Worm (Caenorhabditis elegans): Measurements from ENCODE around the gene T28A11.18.

DNA sequence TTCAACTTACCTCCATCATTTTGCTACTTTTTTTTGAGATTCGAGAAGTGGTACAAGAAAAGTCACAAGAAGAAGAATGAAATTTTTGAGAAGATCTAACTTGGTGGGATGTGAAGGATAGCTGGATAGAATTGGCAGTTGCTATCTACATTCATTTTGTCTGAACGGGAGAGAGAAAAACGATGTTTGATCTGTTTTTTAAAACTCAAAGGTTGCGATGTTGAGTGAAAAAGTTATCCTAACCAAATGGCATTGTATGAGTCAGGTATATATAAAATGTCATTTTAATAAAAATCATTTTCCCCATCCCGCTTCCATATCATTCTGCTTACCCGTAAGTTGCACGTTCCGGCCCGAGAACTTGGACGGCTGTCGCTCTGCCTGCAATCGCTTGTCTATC is 21.4 kb upstream of the T28A11.18 start, which contains the start of gene F35F10.6:
- TF ChIP-seq lin-39 (tag; optimal IDR thresholded peaks at IDR 0.05) (no peak), lin-35 (GFP tag; optimal IDR thresholded peaks at IDR 0.05) (no peak), ces-1 (GFP tag; optimal IDR thresholded peaks at IDR 0.05) (no peak), fkh-10 (GFP tag; optimal IDR thresholded peaks at IDR 0.05) (no peak), ama-1 (optimal IDR thresholded peaks at IDR 0.05) (no peak), nhr-77 (tag; optimal IDR thresholded peaks at IDR 0.05) (no peak), ceh-82 (tag; optimal IDR thresholded peaks at IDR 0.05) (no peak), lir-3 (tag; optimal IDR thresholded peaks at IDR 0.05; ENCODE audit: poor library complexity) (no peak), nhr-11 (tag; optimal IDR thresholded peaks at IDR 0.05) (no peak), zag-1 (tag; optimal IDR thresholded peaks at IDR 0.05) (no peak)
